Fruit fly (Drosophila melanogaster): Measurements from ENCODE around the gene CG4617.

The CG4617 gene

DNA sequence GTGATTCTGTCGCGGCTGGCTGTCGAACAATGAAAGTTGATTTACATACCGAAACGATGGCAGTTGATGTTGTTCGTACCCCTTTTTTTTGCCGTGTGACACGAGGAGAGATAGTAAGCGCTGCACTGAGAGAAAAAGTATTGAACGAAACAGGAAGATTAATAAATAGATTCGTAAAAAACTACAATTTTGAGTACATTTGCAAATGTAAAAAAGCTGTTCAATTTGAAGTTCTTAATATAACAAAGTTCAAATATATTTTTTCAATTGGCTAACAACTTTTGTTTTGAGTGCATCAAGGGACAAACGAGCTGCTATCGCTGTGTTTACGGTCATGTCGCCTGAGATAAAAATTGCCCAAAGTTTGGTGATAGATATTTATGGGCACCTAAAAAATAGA is 17.7 kb upstream of the CG4617 start (continued):
- TF ChIP-seq al (GFP tag; IDR thresholded peaks at IDR 0.05) = no peak
- TF ChIP-seq CG10431 (GFP tag; optimal IDR thresholded peaks at IDR 0.05) = no peak
- TF ChIP-seq Bgb (GFP tag; IDR thresholded peaks at IDR 0.05; ENCODE audit: partially characterized antibody) = no peak
- no peak for TF ChIP-seq CG4360 (GFP tag; IDR thresholded peaks at IDR 0.05)
- no peak for TF ChIP-seq stwl (tag; optimal IDR thresholded peaks at IDR 0.05)
- no peak for TF ChIP-seq CG4404 (GFP tag; IDR thresholded peaks at IDR 0.05)
- TF ChIP-seq bbx (GFP tag; IDR thresholded peaks at IDR 0.05; ENCODE audit: partially characterized antibody) = no peak
- no peak for TF ChIP-seq Dfd (GFP tag; optimal IDR thresholded peaks at IDR 0.05)
- peak; percentile 18 for TF ChIP-seq nmo (GFP tag; optimal IDR thresholded peaks at IDR 0.05)
- peak; percentile 18 for TF ChIP-seq dmrt99B (tag; optimal IDR thresholded peaks at IDR 0.05)
- no peak for TF ChIP-seq CG6654 (GFP tag; optimal IDR thresholded peaks at IDR 0.05)
- no peak for TF ChIP-seq Six4 (GFP tag; optimal IDR thresholded peaks at IDR 0.05)
- TF ChIP-seq Mrtf (GFP tag; IDR thresholded peaks at IDR 0.05) = no peak
- TF ChIP-seq CG12391 (tag; optimal IDR thresholded peaks at IDR 0.05) = peak; percentile 20
- no peak for TF ChIP-seq CG15514 (GFP tag; optimal IDR thresholded peaks at IDR 0.05)
- peak; percentile 29 for TF ChIP-seq Ets65A (GFP tag)
- no peak for TF ChIP-seq CG7271 (tag; optimal IDR thresholded peaks at IDR 0.05)
- no peak for TF ChIP-seq sna (GFP tag; IDR thresholded peaks at IDR 0.05; ENCODE audit: partially characterized antibody)
- TF ChIP-seq disco-r (GFP tag; optimal IDR thresholded peaks at IDR 0.05) = no peak
- no peak for TF ChIP-seq CG15073 (GFP tag; optimal IDR thresholded peaks at IDR 0.05)
- no peak for TF ChIP-seq CG4617 (GFP tag; optimal IDR thresholded peaks at IDR 0.05; ENCODE audit: borderline replicate concordance)
- TF ChIP-seq CG2202 (tag; optimal IDR thresholded peaks at IDR 0.05) = no peak
- no peak for TF ChIP-seq ac (GFP tag; optimal IDR thresholded peaks at IDR 0.05)
- TF ChIP-seq CG17361 (GFP tag; IDR thresholded peaks at IDR 0.05) = 0 out of 3 replicates have a peak, but pooled peaks have one; percentile 29
- no peak for TF ChIP-seq CG17612 (GFP tag; IDR thresholded peaks at IDR 0.05)
- TF ChIP-seq Taf1 (GFP tag; IDR thresholded peaks at IDR 0.05) = no peak
- TF ChIP-seq eve (GFP tag; optimal IDR thresholded peaks at IDR 0.05) = no peak
- TF ChIP-seq yki (optimal IDR thresholded peaks at IDR 0.05) = no peak
- TF ChIP-seq Stat92E (GFP tag; optimal IDR thresholded peaks at IDR 0.05) = no peak
- TF ChIP-seq otp (GFP tag; IDR thresholded peaks at IDR 0.05) = no peak
- no peak for TF ChIP-seq NfI (GFP tag; optimal IDR thresholded peaks at IDR 0.05)
- no peak for TF ChIP-seq CTCF (GFP tag; optimal IDR thresholded peaks at IDR 0.05)
- no peak for TF ChIP-seq ato (GFP tag; IDR thresholded peaks at IDR 0.05; ENCODE audit: partially characterized antibody)
- 0 out of 2 replicates have a peak, but pooled peaks have one; percentile 17 for TF ChIP-seq CG11696 (GFP tag; IDR thresholded peaks at IDR 0.05)
- TF ChIP-seq Meics (GFP tag; optimal IDR thresholded peaks at IDR 0.05) = no peak
- no peak for TF ChIP-seq CG7556 (GFP tag; optimal IDR thresholded peaks at IDR 0.05)
- TF ChIP-seq odd (GFP tag; optimal IDR thresholded peaks at IDR 0.05) = no peak
- no peak for TF ChIP-seq Pdp1 (GFP tag; optimal IDR thresholded peaks at IDR 0.05)
- no peak for TF ChIP-seq CG13624 (GFP tag; optimal IDR thresholded peaks at IDR 0.05)
- no peak for TF ChIP-seq CG17385 (GFP tag; optimal IDR thresholded peaks at IDR 0.05)
- TF ChIP-seq CG9215 (GFP tag; IDR thresholded peaks at IDR 0.05) = no peak
- no peak for TF ChIP-seq so (GFP tag; IDR thresholded peaks at IDR 0.05)
- TF ChIP-seq kah (GFP tag; optimal IDR thresholded peaks at IDR 0.05) = no peak
- TF ChIP-seq slp2 (GFP tag; optimal IDR thresholded peaks at IDR 0.05) = no peak
- TF ChIP-seq mld (GFP tag; IDR thresholded peaks at IDR 0.05; ENCODE audit: partially characterized antibody) = no peak
- TF ChIP-seq CG2120 (GFP tag; optimal IDR thresholded peaks at IDR 0.05) = no peak
- TF ChIP-seq Trl (optimal IDR thresholded peaks at IDR 0.05) = no peak
- TF ChIP-seq Trl (GFP tag; optimal IDR thresholded peaks at IDR 0.05) = no peak
- TF ChIP-seq toy (GFP tag; IDR thresholded peaks at IDR 0.05) = no peak
- no peak for TF ChIP-seq ara (GFP tag; IDR thresholded peaks at IDR 0.05)
- no peak for TF ChIP-seq CG10462 (GFP tag; optimal IDR thresholded peaks at IDR 0.05)
- no peak for TF ChIP-seq pita (GFP tag; optimal IDR thresholded peaks at IDR 0.05)
- TF ChIP-seq CG4854 (GFP tag; optimal IDR thresholded peaks at IDR 0.05) = no peak

Measured in whole organism, embryonic.